Worm (Caenorhabditis elegans): Measurements from ENCODE around the gene C17G10.6.

ce11 chrII:5587794-5588193 lies 15.3 kb downstream of the C17G10.6 start:
- TF ChIP-seq nhr-237 (tag; optimal IDR thresholded peaks at IDR 0.05) (no peak), elt-3 (tag; optimal IDR thresholded peaks at IDR 0.05) (no peak), egl-5 (tag; optimal IDR thresholded peaks at IDR 0.05) (no peak), tbx-2 (tag; optimal IDR thresholded peaks at IDR 0.05) (no peak), ZK546.5 (tag; optimal IDR thresholded peaks at IDR 0.05) (no peak)
